Fruit fly (Drosophila melanogaster) whole organism, embryonic: Measurements from ENCODE around the gene kel.

Experiments used
- Awh ChIP-seq: fragments of 200-800 bp; sonication (Bioruptor generic); IDR thresholded peaks from 2 replicates; pipeline ENCODE4, ENCODE4 v1.3.6; 2022; ENCODE audit warnings: missing biosample characterization, missing genetic modification characterization
- CG10565 ChIP-seq: fragments of 200-800 bp; sonication (Bioruptor generic); optimal IDR thresholded peaks from 3 replicates; lab custom pipeline; 2016; ENCODE audit warnings: missing biosample characterization, mild to moderate bottlenecking, missing genetic modification characterization
- CG10654 ChIP-seq: fragments of 200-800 bp; sonication (Bioruptor generic); optimal IDR thresholded peaks from 2 replicates; lab custom pipeline; 2016; ENCODE audit warnings: missing biosample characterization, missing genetic modification characterization
- CG11085 ChIP-seq: fragments of 200-800 bp; sonication (Bioruptor generic); IDR thresholded peaks from 2 replicates; pipeline ENCODE4 v1.3.6; 2022; ENCODE audit warnings: missing biosample characterization, missing genetic modification characterization
- CG12659 ChIP-seq: fragments of 200-800 bp; sonication (Bioruptor generic); optimal IDR thresholded peaks from 3 replicates; lab custom pipeline; 2017; ENCODE audit warnings: mild to moderate bottlenecking, missing biosample characterization, missing genetic modification reagents, missing genetic modification characterization
- CG13624 ChIP-seq: fragments of 200-800 bp; sonication (Bioruptor generic); optimal IDR thresholded peaks from 2 replicates; lab custom pipeline; 2016; ENCODE audit warnings: missing biosample characterization, missing genetic modification characterization
- CG14050 ChIP-seq: fragments of 200-800 bp; sonication (Bioruptor generic); IDR thresholded peaks from 3 replicates; pipeline ENCODE4 v1.3.6; 2022; ENCODE audit warnings: missing biosample characterization, missing genetic modification characterization
- CG14860 ChIP-seq: fragments of 200-800 bp; sonication (Bioruptor generic); IDR thresholded peaks from 3 replicates; pipeline ENCODE4 v1.3.6; 2022; ENCODE audit warnings: missing biosample characterization, missing genetic modification characterization; ENCODE audit not compliant: partially characterized antibody
- CG15514 ChIP-seq: fragments of 200-800 bp; sonication (Bioruptor generic); optimal IDR thresholded peaks from 3 replicates; lab custom pipeline; 2017; ENCODE audit warnings: missing biosample characterization, missing genetic modification characterization, mild to moderate bottlenecking, moderate library complexity, missing genetic modification reagents
- CG17361 ChIP-seq: fragments of 200-800 bp; sonication (Bioruptor generic); IDR thresholded peaks from 3 replicates; pipeline ENCODE4 v1.3.6; 2022; ENCODE audit warnings: missing biosample characterization, missing genetic modification characterization
- CG1792 ChIP-seq: fragments of 200-800 bp; sonication (Bioruptor generic); optimal IDR thresholded peaks from 2 replicates; lab custom pipeline; 2016; ENCODE audit warnings: missing biosample characterization, missing genetic modification characterization
- CG18619 ChIP-seq: fragments of 200-800 bp; sonication (Bioruptor generic); optimal IDR thresholded peaks from 3 replicates; lab custom pipeline; 2017; ENCODE audit warnings: missing biosample characterization, mild to moderate bottlenecking, missing genetic modification characterization
- CG31441 ChIP-seq: fragments of 200-800 bp; sonication (Bioruptor generic); IDR thresholded peaks from 2 replicates; pipeline ENCODE4 v1.3.6; 2022; ENCODE audit warnings: missing biosample characterization, missing genetic modification characterization
- CG32772 ChIP-seq: fragments of 200-800 bp; sonication (Bioruptor generic); IDR thresholded peaks from 2 replicates; pipeline ENCODE4 v1.3.6; 2022; ENCODE audit warnings: missing biosample characterization, missing genetic modification characterization
- CG33213 ChIP-seq: fragments of 200-800 bp; sonication (Bioruptor generic); optimal IDR thresholded peaks from 3 replicates; lab custom pipeline; 2016; ENCODE audit warnings: missing biosample characterization, missing genetic modification characterization
- CG33557 ChIP-seq: fragments of 200-800 bp; sonication (Bioruptor generic); optimal IDR thresholded peaks from 2 replicates; lab custom pipeline; 2019; ENCODE audit warnings: missing biosample characterization, mild to moderate bottlenecking, missing genetic modification characterization, moderate library complexity
- CG34422 ChIP-seq: fragments of 200-800 bp; sonication (Bioruptor generic); IDR thresholded peaks from 3 replicates; pipeline ENCODE4 v1.3.6; 2022; ENCODE audit warnings: missing biosample characterization, missing genetic modification characterization
- CG7372 ChIP-seq: fragments of 200-800 bp; sonication (Bioruptor generic); IDR thresholded peaks from 2 replicates; pipeline ENCODE4 v1.3.6; 2022; ENCODE audit warnings: missing biosample characterization, missing genetic modification characterization
- CG8281 ChIP-seq: fragments of 200-800 bp; sonication (Bioruptor generic); optimal IDR thresholded peaks from 2 replicates; lab custom pipeline; 2018; ENCODE audit warnings: missing biosample characterization, mild to moderate bottlenecking, missing genetic modification characterization, moderate library complexity
- CG9797 ChIP-seq: fragments of 200-800 bp; sonication (Bioruptor generic); optimal IDR thresholded peaks from 3 replicates; lab custom pipeline; 2018; ENCODE audit warnings: missing biosample characterization, mild to moderate bottlenecking, missing genetic modification characterization
- CG9817 ChIP-seq: fragments of 200-800 bp; sonication (Bioruptor generic); optimal IDR thresholded peaks from 2 replicates; lab custom pipeline; 2018; ENCODE audit warnings: missing biosample characterization, mild to moderate bottlenecking, missing genetic modification characterization, moderate library complexity
- Camta ChIP-seq: fragments of 200-800 bp; sonication (Bioruptor generic); optimal IDR thresholded peaks from 2 replicates; lab custom pipeline; 2016; ENCODE audit warnings: missing biosample characterization, missing genetic modification characterization
- D19A ChIP-seq: fragments of 200-800 bp; optimal IDR thresholded peaks from 3 replicates; lab custom pipeline; 2019; ENCODE audit warnings: missing biosample characterization, mild to moderate bottlenecking, missing genetic modification characterization, moderate library complexity
- Dek ChIP-seq: fragments of 200-800 bp; sonication (Bioruptor generic); optimal IDR thresholded peaks from 3 replicates; lab custom pipeline; 2019; ENCODE audit warnings: missing biosample characterization, mild to moderate bottlenecking, missing genetic modification characterization, moderate library complexity
- Dfd ChIP-seq, 2 experiments: fragments of >200 bp; optimal IDR thresholded peaks; 2 replicates each; lab custom pipeline; 2017; ENCODE audit warnings: missing biosample characterization in 2 of 2, missing genetic modification characterization in 2 of 2
- Doc2 ChIP-seq: fragments of 200-800 bp; sonication (Bioruptor generic); IDR thresholded peaks from 2 replicates; pipeline ENCODE4 v1.3.6; 2022; ENCODE audit warnings: missing biosample characterization, missing genetic modification characterization
- Dref ChIP-seq: fragments of 200-800 bp; sonication (Bioruptor generic); IDR thresholded peaks from 2 replicates; pipeline ENCODE4 v1.3.6; 2022; ENCODE audit warnings: missing biosample characterization, missing genetic modification characterization
- E2f1 ChIP-seq: fragments of 200-800 bp; sonication (Bioruptor generic); IDR thresholded peaks from 2 replicates; pipeline ENCODE4 v1.3.6; 2022; ENCODE audit warnings: missing biosample characterization, missing genetic modification characterization
- Ets97D ChIP-seq: fragments of 200-800 bp; sonication (Bioruptor generic); optimal IDR thresholded peaks from 3 replicates; lab custom pipeline; 2016; ENCODE audit warnings: missing biosample characterization, missing genetic modification characterization
- GATAe ChIP-seq: fragments of 200-800 bp; sonication (Bioruptor generic); conservative IDR thresholded peaks from 2 replicates; pipeline ENCODE4 v1.3.6; 2022; ENCODE audit warnings: missing biosample characterization, missing genetic modification characterization
- H2.0 ChIP-seq: fragments of 200-800 bp; sonication (Bioruptor generic); IDR thresholded peaks from 2 replicates; pipeline ENCODE4 v1.3.6; 2022; ENCODE audit warnings: missing biosample characterization, missing genetic modification characterization
- Nf-YA ChIP-seq: fragments of 200-800 bp; sonication (Bioruptor generic); IDR thresholded peaks from 2 replicates; pipeline ENCODE4 v1.3.6; 2022; ENCODE audit warnings: missing biosample characterization, missing genetic modification characterization
- Optix ChIP-seq: fragments of 200-800 bp; sonication (Bioruptor generic); IDR thresholded peaks from 3 replicates; pipeline ENCODE4 v1.3.6; 2022; ENCODE audit warnings: missing biosample characterization, missing genetic modification characterization
- Pdp1 ChIP-seq, 2 experiments: fragments of 200-800 bp; sonication (Bioruptor generic); optimal IDR thresholded peaks; 3 replicates each; lab custom pipeline; 2016; ENCODE audit warnings: missing biosample characterization in 2 of 2, missing genetic modification characterization in 2 of 2, mild to moderate bottlenecking in 1 of 2, moderate library complexity in 1 of 2
- Rx ChIP-seq: fragments of 200-800 bp; sonication (Bioruptor generic); IDR thresholded peaks from 2 replicates; pipeline ENCODE4 v1.3.6; 2022; ENCODE audit warnings: missing biosample characterization, missing genetic modification characterization
- bab2 ChIP-seq: fragments of 200-800 bp; sonication (Bioruptor generic); optimal IDR thresholded peaks from 2 replicates; lab custom pipeline; 2016; ENCODE audit warnings: missing biosample characterization, missing genetic modification characterization
- bowl ChIP-seq: fragments of 200-800 bp; sonication (Bioruptor generic); IDR thresholded peaks from 2 replicates; pipeline ENCODE4 v1.3.6; 2022; ENCODE audit warnings: missing biosample characterization, missing genetic modification characterization
- ci ChIP-seq: fragments of 200-800 bp; sonication (Bioruptor generic); IDR thresholded peaks from 3 replicates; pipeline ENCODE4 v1.3.6; 2022; ENCODE audit warnings: missing biosample characterization, missing genetic modification characterization
- cwo ChIP-seq: fragments of 200-800 bp; sonication (Bioruptor generic); optimal IDR thresholded peaks from 3 replicates; lab custom pipeline; 2017; ENCODE audit warnings: missing biosample characterization, missing genetic modification characterization, mild to moderate bottlenecking, moderate library complexity, missing genetic modification reagents
- da ChIP-seq: fragments of 200-800 bp; sonication (Bioruptor generic); optimal IDR thresholded peaks from 2 replicates; lab custom pipeline; 2016; ENCODE audit warnings: missing biosample characterization, missing genetic modification characterization
- dysf ChIP-seq: fragments of 200-800 bp; sonication (Bioruptor generic); IDR thresholded peaks from 3 replicates; pipeline ENCODE4 v1.3.6; 2022; ENCODE audit warnings: missing biosample characterization, missing genetic modification characterization
- gem ChIP-seq: fragments of 200-800 bp; sonication (Bioruptor generic); optimal IDR thresholded peaks from 2 replicates; lab custom pipeline; 2019; ENCODE audit warnings: missing biosample characterization, mild to moderate bottlenecking, missing genetic modification characterization, moderate library complexity
- gsb ChIP-seq: fragments of 200-800 bp; sonication (Bioruptor generic); IDR thresholded peaks from 2 replicates; pipeline ENCODE4 v1.3.6; 2022; ENCODE audit warnings: missing biosample characterization, missing genetic modification characterization
- hbn ChIP-seq: fragments of 200-800 bp; sonication (Bioruptor generic); IDR thresholded peaks from 2 replicates; pipeline ENCODE4 v1.3.6; 2022; ENCODE audit warnings: missing biosample characterization, missing genetic modification characterization; ENCODE audit not compliant: partially characterized antibody
- jigr1 ChIP-seq: fragments of 200-800 bp; sonication (Bioruptor generic); IDR thresholded peaks from 3 replicates; pipeline ENCODE4 v1.3.6; 2022; ENCODE audit warnings: missing biosample characterization, missing genetic modification characterization
- nau ChIP-seq: fragments of 200-800 bp; sonication (Bioruptor generic); optimal IDR thresholded peaks from 3 replicates; lab custom pipeline; 2017; ENCODE audit warnings: missing biosample characterization, mild to moderate bottlenecking, missing genetic modification characterization, missing genetic modification reagents
- pnt ChIP-seq: fragments of 200-800 bp; sonication (Bioruptor generic); optimal IDR thresholded peaks from 3 replicates; lab custom pipeline; 2016; ENCODE audit warnings: missing biosample characterization, missing genetic modification characterization
- stc ChIP-seq: fragments of 200-800 bp; sonication (Bioruptor generic); IDR thresholded peaks from 2 replicates; pipeline ENCODE4 v1.3.6; 2022; ENCODE audit warnings: missing biosample characterization, missing genetic modification characterization
- zen2 ChIP-seq: fragments of 200-800 bp; sonication (Bioruptor generic); IDR thresholded peaks from 3 replicates; pipeline ENCODE4 v1.3.6; 2022; ENCODE audit warnings: missing biosample characterization, missing genetic modification characterization; ENCODE audit not compliant: partially characterized antibody

kel gene

dm6 chr2L:18151134-18151825, 13.4 kb upstream of the kel start (continued):
- TF ChIP-seq Doc2 (no peak), Camta (peak; percentile 32), Dfd (GFP tag; optimal IDR thresholded peaks at IDR 0.05; lab: Kevin White, UChicago) (no peak), Ets97D (GFP tag; lab: Kevin White, UChicago) (no peak), H2.0 (GFP tag; lab: Robert Waterston, UW) (peak; percentile 58; the same call in 1 of the 2 replicates), dysf (GFP tag; lab: Robert Waterston, UW) (peak; percentile 72; the same call in 2 of the 3 replicates), CG33557 (GFP tag; lab: Kevin White, UChicago) (no peak), CG11085 (peak; percentile 39; the same call in 1 of the 2 replicates), CG10565 (GFP tag; lab: Kevin White, UChicago) (no peak), gsb (GFP tag; lab: Robert Waterston, UW) (peak; percentile 58; the same call in 1 of the 2 replicates), CG13624 (GFP tag; lab: Kevin White, UChicago) (peak; percentile 59), CG9797 (GFP tag; lab: Kevin White, UChicago) (no peak), E2f1 (GFP tag; lab: Robert Waterston, UW) (peak; percentile 49; the same call in 1 of the 2 replicates), CG7372 (GFP tag; lab: Robert Waterston, UW) (peak; percentile 66), Rx (GFP tag; lab: Robert Waterston, UW) (peak; percentile 62; the same call in 1 of the 2 replicates), CG33213 (GFP tag; lab: Kevin White, UChicago) (no peak), CG12659 (GFP tag; lab: Kevin White, UChicago) (no peak), Optix (GFP tag; lab: Robert Waterston, UW) (peak; percentile 64; the same call in 2 of the 3 replicates), CG14050 (GFP tag; lab: Robert Waterston, UW) (peak; percentile 33; the same call in 1 of the 3 replicates), CG31441 (GFP tag; lab: Robert Waterston, UW) (no peak), stc (GFP tag; lab: Robert Waterston, UW) (no peak), da (GFP tag; lab: Kevin White, UChicago) (peak; percentile 70), CG9817 (tag; lab: Kevin White, UChicago) (peak; percentile 39), hbn (no peak), Awh (GFP tag; lab: Robert Waterston, UW) (0 out of 2 replicates have a peak, but pooled peaks have one; percentile 23), bab2 (peak; percentile 57), Dek (tag; lab: Kevin White, UChicago) (no peak), gem (tag; lab: Kevin White, UChicago) (no peak), CG1792 (GFP tag; lab: Kevin White, UChicago) (peak; percentile 3), CG32772 (GFP tag; lab: Robert Waterston, UW) (peak; percentile 51; the same call in 1 of the 2 replicates), cwo (GFP tag; lab: Kevin White, UChicago) (peak; percentile 33), jigr1 (peak; percentile 32; the same call in 1 of the 3 replicates), CG18619 (no peak), Nf-YA (GFP tag; lab: Robert Waterston, UW) (no peak), Pdp1 (GFP tag; optimal IDR thresholded peaks at IDR 0.05; lab: Kevin White, UChicago) (peak; percentile 38 to 41), Dref (0 out of 2 replicates have a peak, but pooled peaks have one; percentile 31), CG14860 (GFP tag; lab: Robert Waterston, UW) (no peak), D19A (tag; lab: Kevin White, UChicago) (peak; percentile 17), zen2 (GFP tag; lab: Robert Waterston, UW) (no peak), CG10654 (GFP tag; lab: Kevin White, UChicago) (peak; percentile 26), pnt (GFP tag; lab: Kevin White, UChicago) (peak; percentile 47), ci (GFP tag; lab: Robert Waterston, UW) (peak; percentile 69), GATAe (GFP tag; lab: Robert Waterston, UW) (no peak), bowl (GFP tag; lab: Robert Waterston, UW) (peak; percentile 17; the same call in 1 of the 2 replicates), CG8281 (tag; lab: Kevin White, UChicago) (no peak), CG34422 (GFP tag; lab: Robert Waterston, UW) (peak; percentile 80), CG15514 (GFP tag; lab: Kevin White, UChicago) (no peak), nau (GFP tag; lab: Kevin White, UChicago) (no peak), CG17361 (GFP tag; lab: Robert Waterston, UW) (0 out of 3 replicates have a peak, but pooled peaks have one; percentile 53)
